Fruit fly (Drosophila melanogaster) whole organism, pupa: ENCODE data around the gene Ski6.

ENCODE experiments used
- CG12605 ChIP-seq: fragments of 200-800 bp; sonication (Bioruptor generic); IDR thresholded peaks from 2 replicates; pipeline ENCODE4 v1.3.6; 2022; ENCODE audit warnings: missing biosample characterization, missing genetic modification characterization
- CG13204 ChIP-seq: fragments of 200-800 bp; sonication (Bioruptor generic); optimal IDR thresholded peaks from 2 replicates; lab custom pipeline; 2018; ENCODE audit warnings: missing biosample characterization, mild to moderate bottlenecking, missing genetic modification characterization, moderate library complexity
- CG14655 ChIP-seq: fragments of 200-800 bp; sonication (Bioruptor generic); optimal IDR thresholded peaks from 3 replicates; lab custom pipeline; 2017; ENCODE audit warnings: mild to moderate bottlenecking, missing biosample characterization, missing genetic modification reagents, missing genetic modification characterization
- CG32121 ChIP-seq: fragments of 200-800 bp; sonication (Bioruptor generic); IDR thresholded peaks from 2 replicates; pipeline ENCODE4 v1.3.6; 2022; ENCODE audit warnings: missing biosample characterization, missing genetic modification characterization
- CG4496 ChIP-seq: fragments of 200-800 bp; sonication (Bioruptor generic); IDR thresholded peaks from 3 replicates; pipeline ENCODE4 v1.3.6; 2022; ENCODE audit warnings: missing biosample characterization, missing genetic modification characterization
- CG8301 ChIP-seq: fragments of 200-800 bp; sonication (Bioruptor generic); optimal IDR thresholded peaks from 2 replicates; lab custom pipeline; 2018; ENCODE audit warnings: missing biosample characterization, mild to moderate bottlenecking, missing genetic modification characterization
- D1 ChIP-seq: fragments of 200-800 bp; sonication (Bioruptor generic); optimal IDR thresholded peaks from 2 replicates; lab custom pipeline; 2018; ENCODE audit warnings: missing biosample characterization, mild to moderate bottlenecking, missing genetic modification characterization, moderate library complexity
- EcR ChIP-seq: fragments of 200-800 bp; sonication (Bioruptor generic); optimal IDR thresholded peaks from 3 replicates; lab custom pipeline; 2019; ENCODE audit warnings: missing biosample characterization, missing genetic modification characterization, mild to moderate bottlenecking, moderate library complexity, missing genetic modification reagents
- Ets98B ChIP-seq: fragments of 200-800 bp; sonication (Bioruptor generic); IDR thresholded peaks from 2 replicates; pipeline ENCODE4 v1.3.6; 2022; ENCODE audit warnings: missing biosample characterization, missing genetic modification characterization
- Pif1B ChIP-seq: fragments of 200-800 bp; sonication (Bioruptor generic); optimal IDR thresholded peaks from 3 replicates; lab custom pipeline; 2016; ENCODE audit warnings: missing biosample characterization, missing genetic modification characterization
- fd96Ca ChIP-seq: fragments of 200-800 bp; sonication (Bioruptor generic); IDR thresholded peaks from 3 replicates; pipeline ENCODE4 v1.3.6; 2022; ENCODE audit warnings: missing biosample characterization, missing genetic modification characterization
- gl ChIP-seq: fragments of 200-800 bp; sonication (Bioruptor generic); optimal IDR thresholded peaks from 2 replicates; lab custom pipeline; 2018; ENCODE audit warnings: missing biosample characterization, mild to moderate bottlenecking, missing genetic modification characterization
- rn ChIP-seq: fragments of 200-800 bp; sonication (Bioruptor generic); IDR thresholded peaks from 2 replicates; pipeline ENCODE4 v1.3.6; 2022; ENCODE audit warnings: missing biosample characterization, missing genetic modification characterization

- TF ChIP-seq CG8301 (tag; lab: Kevin White, UChicago): no peak
- TF ChIP-seq rn (GFP tag; lab: Robert Waterston, UW): no peak
- TF ChIP-seq gl: no peak
- TF ChIP-seq Pif1B (GFP tag; lab: Kevin White, UChicago): no peak
- TF ChIP-seq fd96Ca (GFP tag; lab: Robert Waterston, UW): no peak
- TF ChIP-seq CG14655: no peak
- TF ChIP-seq CG4496: no peak
- no peak for TF ChIP-seq Ets98B
- TF ChIP-seq CG13204 (GFP tag; lab: Kevin White, UChicago): no peak
- TF ChIP-seq EcR (GFP tag; lab: Kevin White, UChicago): peak; percentile 22
- no peak for TF ChIP-seq D1
- no peak for TF ChIP-seq CG32121 (GFP tag; lab: Robert Waterston, UW)
- TF ChIP-seq CG12605 (GFP tag; lab: Robert Waterston, UW): no peak
Observed at dm6 chr2L:13219281-13220092, 2.7 kb downstream of the Ski6 start, which contains the start of the genes CG9426 and mRF1.
